Worm (Caenorhabditis elegans): Measurements from ENCODE around the gene R05H10.7.

The R05H10.7 gene

DNA sequence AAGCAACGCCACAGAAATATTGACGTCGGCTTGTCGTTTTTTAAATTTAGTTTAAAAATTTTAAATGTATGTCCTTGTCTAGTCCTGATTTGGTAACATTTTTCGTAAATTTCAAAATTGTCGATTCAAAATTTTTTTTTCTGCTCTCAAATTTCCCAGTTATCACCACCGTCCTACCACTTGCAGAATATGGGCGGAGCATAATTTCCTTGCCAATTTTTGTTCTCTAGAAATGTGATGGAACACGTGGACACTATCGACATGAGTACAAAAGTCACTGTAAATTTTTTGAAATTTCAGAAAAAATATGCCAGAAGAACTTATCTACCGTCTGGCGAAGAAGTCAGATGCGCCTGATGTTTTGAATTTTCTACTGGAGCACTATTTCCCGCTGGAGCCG is at the start of gene R05H10.7:
R05H10.7 (plus strand) TSS at position 301 of the 400 bp plus-strand sequence.
- TF ChIP-seq pes-1 (GFP tag; IDR thresholded peaks at IDR 0.05), result no peak
- no peak for TF ChIP-seq B0310.2 (tag; optimal IDR thresholded peaks at IDR 0.05)
- TF ChIP-seq tbx-37 (GFP tag; conservative IDR thresholded peaks at IDR 0.05), result no peak
- no peak for TF ChIP-seq ama-1 (optimal IDR thresholded peaks at IDR 0.05)
- no peak for TF ChIP-seq aly-1 (tag; optimal IDR thresholded peaks at IDR 0.05)
- no peak for TF ChIP-seq scrt-1 (GFP tag; IDR thresholded peaks at IDR 0.05)
- TF ChIP-seq hmg-4 (GFP tag; optimal IDR thresholded peaks at IDR 0.05), result no peak
- no peak for TF ChIP-seq hnd-1 (tag; optimal IDR thresholded peaks at IDR 0.05)
- no peak for TF ChIP-seq flt-1 (GFP tag; IDR thresholded peaks at IDR 0.05)
- no peak for TF ChIP-seq F13C5.2 (tag; optimal IDR thresholded peaks at IDR 0.05)
- TF ChIP-seq ceh-13 (GFP tag; optimal IDR thresholded peaks at IDR 0.05), result no peak
- no peak for TF ChIP-seq sea-1 (GFP tag; conservative IDR thresholded peaks at IDR 0.05)
- TF ChIP-seq ceh-36 (tag; optimal IDR thresholded peaks at IDR 0.05), result no peak
- TF ChIP-seq hmbx-1 (tag; optimal IDR thresholded peaks at IDR 0.05), result no peak

DNA sequence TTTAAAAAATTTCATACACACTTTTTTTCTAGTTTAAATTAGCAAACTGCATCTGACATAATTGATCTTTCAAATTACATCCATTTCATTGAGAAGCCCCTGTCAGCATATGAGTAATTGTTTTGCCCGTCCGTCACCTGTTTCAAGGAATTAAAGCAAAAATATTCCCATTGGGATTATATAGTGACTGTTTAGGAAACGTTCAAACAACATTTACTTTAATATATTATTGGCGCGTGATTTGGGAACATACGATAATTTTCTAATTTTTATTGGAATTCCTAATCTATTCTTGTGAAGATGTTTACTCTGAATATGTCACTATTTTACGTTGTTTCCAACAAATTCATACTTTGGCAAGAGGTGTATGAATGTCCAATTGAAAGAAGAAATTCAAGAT is 49.6 kb upstream of the R05H10.7 start, which contains the start of gene srt-11:
srt-11 (plus strand) TSS at position 301 of the 400 bp plus-strand sequence.
- TF ChIP-seq pes-1 (GFP tag; IDR thresholded peaks at IDR 0.05), result no peak
- no peak for TF ChIP-seq ama-1 (optimal IDR thresholded peaks at IDR 0.05)
- no peak for TF ChIP-seq hmg-4 (GFP tag; optimal IDR thresholded peaks at IDR 0.05)
- no peak for TF ChIP-seq tbx-37 (GFP tag; conservative IDR thresholded peaks at IDR 0.05)
- TF ChIP-seq F13C5.2 (tag; optimal IDR thresholded peaks at IDR 0.05), result no peak
- no peak for TF ChIP-seq tra-4 (tag; optimal IDR thresholded peaks at IDR 0.05)
- TF ChIP-seq sea-1 (GFP tag; conservative IDR thresholded peaks at IDR 0.05), result no peak
- TF ChIP-seq flt-1 (GFP tag; IDR thresholded peaks at IDR 0.05), result no peak
- TF ChIP-seq hnd-1 (tag; optimal IDR thresholded peaks at IDR 0.05), result no peak
- no peak for TF ChIP-seq ets-7 (tag; optimal IDR thresholded peaks at IDR 0.05)
- TF ChIP-seq ceh-13 (GFP tag; optimal IDR thresholded peaks at IDR 0.05), result no peak
- TF ChIP-seq tbx-11 (GFP tag; IDR thresholded peaks at IDR 0.05), result no peak
- no peak for TF ChIP-seq scrt-1 (GFP tag; IDR thresholded peaks at IDR 0.05)
- no peak for TF ChIP-seq B0310.2 (tag; optimal IDR thresholded peaks at IDR 0.05)
- TF ChIP-seq ceh-36 (tag; optimal IDR thresholded peaks at IDR 0.05), result no peak
- no peak for TF ChIP-seq aly-1 (tag; optimal IDR thresholded peaks at IDR 0.05)

- no peak for TF ChIP-seq aly-1 (tag; optimal IDR thresholded peaks at IDR 0.05)
- TF ChIP-seq B0310.2 (tag; optimal IDR thresholded peaks at IDR 0.05), result no peak
Observed at ce11 chrII:14808686-14809085, 46.6 kb upstream of the R05H10.7 start, which contains the start of gene W01D2.6. W01D2.6 (plus strand) TSS chrII:14808986.

- TF ChIP-seq ceh-13 (GFP tag; optimal IDR thresholded peaks at IDR 0.05), result no peak
- TF ChIP-seq pes-1 (GFP tag; IDR thresholded peaks at IDR 0.05), result no peak
- TF ChIP-seq ets-7 (tag; optimal IDR thresholded peaks at IDR 0.05), result no peak
- TF ChIP-seq ceh-36 (tag; optimal IDR thresholded peaks at IDR 0.05), result no peak
- TF ChIP-seq flt-1 (GFP tag; IDR thresholded peaks at IDR 0.05), result no peak
- no peak for TF ChIP-seq B0310.2 (tag; optimal IDR thresholded peaks at IDR 0.05)
Observed at ce11 chrII:14810609-14811008, 44.7 kb upstream of the R05H10.7 start.

DNA sequence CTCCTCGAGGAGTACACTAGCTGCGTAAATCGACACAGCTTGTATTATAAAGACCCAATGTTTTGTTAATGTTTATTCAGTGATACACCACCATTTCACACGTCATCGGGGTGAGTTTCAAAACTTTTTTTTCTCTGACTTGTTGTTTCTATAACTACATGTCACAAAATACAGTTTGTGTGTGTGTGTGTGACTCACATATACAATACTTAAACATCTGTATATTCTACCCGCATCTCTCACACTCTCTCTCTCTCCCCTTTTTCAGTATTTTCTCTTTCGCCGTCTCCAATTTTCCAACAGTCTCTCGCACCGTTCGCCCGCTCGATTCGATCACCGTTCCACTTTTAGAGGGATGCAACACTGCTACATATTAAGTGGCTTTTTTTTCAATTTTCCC is 43.9 kb upstream of the R05H10.7 start:
- TF ChIP-seq flt-1 (GFP tag; IDR thresholded peaks at IDR 0.05), result no peak
- no peak for TF ChIP-seq tbx-11 (GFP tag; IDR thresholded peaks at IDR 0.05)
- TF ChIP-seq tbx-37 (GFP tag; conservative IDR thresholded peaks at IDR 0.05), result no peak
- no peak for TF ChIP-seq hmbx-1 (tag; optimal IDR thresholded peaks at IDR 0.05)
- no peak for TF ChIP-seq aly-1 (tag; optimal IDR thresholded peaks at IDR 0.05)
- TF ChIP-seq ceh-13 (GFP tag; optimal IDR thresholded peaks at IDR 0.05), result no peak
- no peak for TF ChIP-seq tra-4 (tag; optimal IDR thresholded peaks at IDR 0.05)
- TF ChIP-seq pes-1 (GFP tag; IDR thresholded peaks at IDR 0.05), result no peak
- no peak for TF ChIP-seq scrt-1 (GFP tag; IDR thresholded peaks at IDR 0.05)
- TF ChIP-seq ceh-36 (tag; optimal IDR thresholded peaks at IDR 0.05), result no peak
- no peak for TF ChIP-seq hmg-4 (GFP tag; optimal IDR thresholded peaks at IDR 0.05)
- no peak for TF ChIP-seq sea-1 (GFP tag; conservative IDR thresholded peaks at IDR 0.05)
- TF ChIP-seq ama-1 (optimal IDR thresholded peaks at IDR 0.05), result no peak
- TF ChIP-seq B0310.2 (tag; optimal IDR thresholded peaks at IDR 0.05), result no peak
- TF ChIP-seq hnd-1 (tag; optimal IDR thresholded peaks at IDR 0.05), result no peak
- TF ChIP-seq ets-7 (tag; optimal IDR thresholded peaks at IDR 0.05), result no peak
- TF ChIP-seq F13C5.2 (tag; optimal IDR thresholded peaks at IDR 0.05), result no peak

DNA sequence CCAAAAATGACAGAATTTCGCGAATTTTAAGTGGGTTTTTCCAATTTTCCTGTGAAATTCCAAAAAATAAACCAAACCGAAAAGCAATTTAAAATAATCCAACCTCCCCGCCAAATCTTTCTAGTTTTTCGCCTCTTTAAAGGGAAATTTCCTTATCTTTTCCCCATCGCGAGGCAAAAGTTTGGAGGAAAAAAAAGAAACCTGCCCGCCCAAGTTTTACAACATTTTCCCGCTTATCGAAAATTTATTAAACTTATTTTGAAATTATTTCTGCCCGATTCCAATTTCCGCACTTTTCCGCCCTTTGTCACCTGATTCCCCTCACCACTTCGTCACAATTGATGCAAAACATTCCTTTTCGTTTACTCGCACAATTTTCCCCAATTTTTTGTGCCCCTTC is 43.1 kb upstream of the R05H10.7 start, which contains the start of gene osta-3:
osta-3 (plus strand) TSS at position 301 of the 400 bp plus-strand sequence.
- TF ChIP-seq tbx-11 (GFP tag; IDR thresholded peaks at IDR 0.05) (no peak), ceh-36 (tag; optimal IDR thresholded peaks at IDR 0.05) (no peak), B0310.2 (tag; optimal IDR thresholded peaks at IDR 0.05) (no peak), aly-1 (tag; optimal IDR thresholded peaks at IDR 0.05) (no peak), ama-1 (optimal IDR thresholded peaks at IDR 0.05) (no peak), scrt-1 (GFP tag; IDR thresholded peaks at IDR 0.05) (no peak), pes-1 (GFP tag; IDR thresholded peaks at IDR 0.05) (no peak), flt-1 (GFP tag; IDR thresholded peaks at IDR 0.05) (no peak), ets-7 (tag; optimal IDR thresholded peaks at IDR 0.05) (no peak), F13C5.2 (tag; optimal IDR thresholded peaks at IDR 0.05) (no peak), tbx-37 (GFP tag; conservative IDR thresholded peaks at IDR 0.05) (no peak), ceh-13 (GFP tag; optimal IDR thresholded peaks at IDR 0.05) (no peak), sea-1 (GFP tag; conservative IDR thresholded peaks at IDR 0.05) (no peak), hnd-1 (tag; optimal IDR thresholded peaks at IDR 0.05) (no peak), hmg-4 (GFP tag; optimal IDR thresholded peaks at IDR 0.05) (no peak), tra-4 (tag; optimal IDR thresholded peaks at IDR 0.05) (no peak), hmbx-1 (tag; optimal IDR thresholded peaks at IDR 0.05) (no peak)

ce11 chrII:14812661-14813060 is 42.7 kb upstream of the R05H10.7 start:
- no peak for TF ChIP-seq aly-1 (tag; optimal IDR thresholded peaks at IDR 0.05)
- TF ChIP-seq pes-1 (GFP tag; IDR thresholded peaks at IDR 0.05), result no peak
- no peak for TF ChIP-seq tbx-37 (GFP tag; conservative IDR thresholded peaks at IDR 0.05)
- no peak for TF ChIP-seq hmg-4 (GFP tag; optimal IDR thresholded peaks at IDR 0.05)
- TF ChIP-seq hmbx-1 (tag; optimal IDR thresholded peaks at IDR 0.05), result no peak
- TF ChIP-seq ets-7 (tag; optimal IDR thresholded peaks at IDR 0.05), result no peak
- TF ChIP-seq ceh-36 (tag; optimal IDR thresholded peaks at IDR 0.05), result no peak
- no peak for TF ChIP-seq tbx-11 (GFP tag; IDR thresholded peaks at IDR 0.05)
- TF ChIP-seq flt-1 (GFP tag; IDR thresholded peaks at IDR 0.05), result no peak
- TF ChIP-seq sea-1 (GFP tag; conservative IDR thresholded peaks at IDR 0.05), result no peak
- TF ChIP-seq ama-1 (optimal IDR thresholded peaks at IDR 0.05), result no peak
- no peak for TF ChIP-seq F13C5.2 (tag; optimal IDR thresholded peaks at IDR 0.05)
- no peak for TF ChIP-seq B0310.2 (tag; optimal IDR thresholded peaks at IDR 0.05)

Data from whole organism, early embryonic.